Worm (Caenorhabditis elegans): ENCODE measurements around the gene math-8.

DNA sequence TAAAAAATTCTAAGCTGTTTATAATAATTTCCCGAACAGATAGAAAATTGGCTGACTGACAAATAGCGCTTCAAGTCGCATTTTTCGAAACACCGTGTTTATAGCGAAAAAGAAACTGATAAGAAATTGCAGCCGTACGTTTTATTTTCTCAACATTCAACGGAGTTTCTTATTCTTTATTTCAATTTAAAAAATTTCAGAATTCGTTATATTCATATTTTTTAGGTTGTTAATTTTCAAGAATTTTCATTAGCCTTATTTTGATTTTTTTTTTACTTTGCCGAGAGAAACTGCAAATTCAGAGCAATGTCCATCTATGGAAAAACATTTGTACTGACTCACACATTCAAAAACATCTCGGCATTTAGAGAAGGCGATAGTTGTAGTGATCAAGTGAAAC lies 9.0 kb upstream of the math-8 start, which contains the start of gene C46F9.6:
- no peak for TF ChIP-seq him-1 (tag; optimal IDR thresholded peaks at IDR 0.05)
- no peak for TF ChIP-seq T26A5.8 (tag; optimal IDR thresholded peaks at IDR 0.05)
- TF ChIP-seq bed-1 (GFP tag; IDR thresholded peaks at IDR 0.05) = no peak
- no peak for TF ChIP-seq Y53G8AR.9 (GFP tag; conservative IDR thresholded peaks at IDR 0.05)
- no peak for TF ChIP-seq fkh-3 (tag; optimal IDR thresholded peaks at IDR 0.05)
- TF ChIP-seq dpl-1 (GFP tag; optimal IDR thresholded peaks at IDR 0.05) = no peak
